Worm (Caenorhabditis elegans): Measurements from ENCODE around the gene col-20.
"Not testable (repeated sequence)": the region's sequence is repeated elsewhere in the genome, so short reads cannot be mapped to it uniquely, and the experiment has no call there.

Gene col-20

ce11 chrII:4870691-4871090 is at the start of gene col-20:
TSS of gene col-20 (minus strand) at chrII:4870791.
- TF ChIP-seq nhr-25 (tag; optimal IDR thresholded peaks at IDR 0.05; ENCODE audit: borderline replicate concordance, insufficient read depth), result no peak
- no peak for TF ChIP-seq lin-38 (GFP tag; IDR thresholded peaks at IDR 0.05)
- no peak for TF ChIP-seq zag-1 (tag; optimal IDR thresholded peaks at IDR 0.05)
- TF ChIP-seq ceh-62 (tag; optimal IDR thresholded peaks at IDR 0.05), result no peak
- TF ChIP-seq lsy-2 (tag; optimal IDR thresholded peaks at IDR 0.05), result no peak
- TF ChIP-seq Y48G9A.11 (GFP tag; IDR thresholded peaks at IDR 0.05), result no peak

ce11 chrII:4918501-4919021 is 48.0 kb upstream of the col-20 start:
- TF ChIP-seq ZK337.2 (GFP tag; IDR thresholded peaks at IDR 0.05) (no peak), unc-62 (GFP tag; optimal IDR thresholded peaks at IDR 0.05 in 1 of 2) (peak in 1 of 2 experiments; percentile 62), unc-62 (tag; optimal IDR thresholded peaks at IDR 0.05) (no peak), madf-5 (GFP tag; IDR thresholded peaks at IDR 0.05) (no peak)

ce11 chrII:4916462-4916861 is 45.9 kb upstream of the col-20 start, which contains the start of gene msp-31:
TSS of gene msp-31 (minus strand) at chrII:4916562.
- TF ChIP-seq dmd-8, egl-43, snpc-1.2 (GFP tag; IDR thresholded peaks at IDR 0.05): not testable (repeated sequence)

ce11 chrII:4915572-4915971 is 45.0 kb upstream of the col-20 start:
- TF ChIP-seq aha-1 (tag) (peak; percentile 48), R02D3.7 (tag; optimal IDR thresholded peaks at IDR 0.05) (no peak)

ce11 chrII:4914214-4914613 is 43.6 kb upstream of the col-20 start, which contains the start of gene R05F9.11:
TSS of gene R05F9.11 (minus strand) at chrII:4914218.
- TF ChIP-seq R02D3.7 (tag; optimal IDR thresholded peaks at IDR 0.05), result no peak
- TF ChIP-seq gei-8 (GFP tag; optimal IDR thresholded peaks at IDR 0.05), result no peak
- TF ChIP-seq unc-130 (GFP tag; optimal IDR thresholded peaks at IDR 0.05), result peak; percentile 10
- no peak for TF ChIP-seq lin-38 (GFP tag; IDR thresholded peaks at IDR 0.05)
- TF ChIP-seq lsy-2 (tag; optimal IDR thresholded peaks at IDR 0.05), result peak in 1 of 2 experiments; percentile 58
- peak; percentile 10 for TF ChIP-seq F49E8.2 (tag; optimal IDR thresholded peaks at IDR 0.05; ENCODE audit: borderline replicate concordance)
- TF ChIP-seq dve-1 (tag; optimal IDR thresholded peaks at IDR 0.05; ENCODE audit: insufficient read depth), result no peak
- TF ChIP-seq zip-11 (GFP tag; IDR thresholded peaks at IDR 0.05), result no peak

- TF ChIP-seq ZK546.5 (tag; optimal IDR thresholded peaks at IDR 0.05), result no peak
- TF ChIP-seq hif-1 (tag; optimal IDR thresholded peaks at IDR 0.05), result no peak
- TF ChIP-seq rbr-2 (tag; optimal IDR thresholded peaks at IDR 0.05), result no peak
- no peak for TF ChIP-seq tra-1 (GFP tag; IDR thresholded peaks at IDR 0.05)
- no peak for TF ChIP-seq nhr-11 (tag; optimal IDR thresholded peaks at IDR 0.05)
- peak; percentile 37 for TF ChIP-seq aha-1 (tag)
- TF ChIP-seq F44E2.7 (GFP tag; IDR thresholded peaks at IDR 0.05), result no peak
- TF ChIP-seq php-3 (GFP tag; IDR thresholded peaks at IDR 0.05), result no peak
- peak; percentile 24 for TF ChIP-seq mxl-3 (GFP tag; optimal IDR thresholded peaks at IDR 0.05)
- no peak for TF ChIP-seq nhr-76 (tag; optimal IDR thresholded peaks at IDR 0.05)
- peak in 1 of 2 experiments; percentile 70 for TF ChIP-seq unc-62 (GFP tag; optimal IDR thresholded peaks at IDR 0.05 in 1 of 2)
- TF ChIP-seq unc-62 (tag; optimal IDR thresholded peaks at IDR 0.05), result no peak
- peak in 1 of 2 experiments; percentile 22 for TF ChIP-seq mdl-1 (tag; optimal IDR thresholded peaks at IDR 0.05)
- no peak for TF ChIP-seq snpc-4 (tag; optimal IDR thresholded peaks at IDR 0.05)
- TF ChIP-seq ctbp-1 (GFP tag; IDR thresholded peaks at IDR 0.05), result 0 out of 2 replicates have a peak, but pooled peaks have one; percentile 48
- TF ChIP-seq unc-39 (tag; optimal IDR thresholded peaks at IDR 0.05), result no peak
- no peak for TF ChIP-seq unc-130 (GFP tag; optimal IDR thresholded peaks at IDR 0.05)
- TF ChIP-seq ceh-32 (tag; optimal IDR thresholded peaks at IDR 0.05; ENCODE audit: poor library complexity), result no peak
- TF ChIP-seq hlh-30 (tag; optimal IDR thresholded peaks at IDR 0.05; ENCODE audit: insufficient read depth), result peak; percentile 68
- peak; percentile 59 for TF ChIP-seq hlh-11 (tag; optimal IDR thresholded peaks at IDR 0.05)
- TF ChIP-seq ceh-20 (GFP tag; IDR thresholded peaks at IDR 0.05), result peak; percentile 14; the same call in 1 of the 2 replicates
- peak; percentile 2 for TF ChIP-seq mes-2 (tag; optimal IDR thresholded peaks at IDR 0.05; ENCODE audit: poor library complexity, severe bottlenecking)
- TF ChIP-seq daf-8 (GFP tag; IDR thresholded peaks at IDR 0.05), result no peak
- TF ChIP-seq F26F4.8 (GFP tag; conservative IDR thresholded peaks at IDR 0.05), result no peak
- no peak for TF ChIP-seq lin-15B (tag; optimal IDR thresholded peaks at IDR 0.05)
Measured at ce11 chrII:4908160-4908559, 37.6 kb upstream of the col-20 start.
